Worm (Caenorhabditis elegans) whole organism, L2 larva: ENCODE data around the gene K07E8.6.

Experiments used
- Y55F3AM.14 ChIP-seq: fragments of 200-800 bp; sonication (Bioruptor generic); optimal IDR thresholded peaks from 2 replicates; lab custom pipeline; 2018; ENCODE audit warnings: mild to moderate bottlenecking, missing genetic modification characterization, missing compliant biosample characterization
- blmp-1 ChIP-seq: sonication (generic microtip); optimal IDR thresholded peaks from 2 replicates; lab custom pipeline; 2017; ENCODE audit warnings: missing genetic modification characterization, mild to moderate bottlenecking, missing compliant biosample characterization, antibody characterized with exemption, moderate library complexity; ENCODE audit not compliant: insufficient read depth
- ceh-82 ChIP-seq: fragments of 150-350 bp; optimal IDR thresholded peaks from 2 replicates; lab custom pipeline; 2014; ENCODE audit warnings: missing biosample characterization, missing genetic modification characterization
- dmd-4 ChIP-seq: sonication (generic microtip); optimal IDR thresholded peaks from 2 replicates; lab custom pipeline; 2017; ENCODE audit warnings: missing biosample characterization, missing genetic modification characterization
- elt-1 ChIP-seq: fragments of 150-350 bp; optimal IDR thresholded peaks from 2 replicates; lab custom pipeline; 2014; ENCODE audit warnings: missing biosample characterization, missing genetic modification characterization
- elt-3 ChIP-seq: sonication (generic microtip); optimal IDR thresholded peaks from 2 replicates; lab custom pipeline; 2017; ENCODE audit warnings: missing biosample characterization, missing genetic modification characterization
- lin-13 ChIP-seq: fragments of 150-350 bp; optimal IDR thresholded peaks from 2 replicates; lab custom pipeline; 2014; ENCODE audit warnings: missing biosample characterization, missing genetic modification reagents, missing genetic modification characterization
- lin-39 ChIP-seq: fragments of 150-350 bp; optimal IDR thresholded peaks from 2 replicates; lab custom pipeline; 2014; ENCODE audit warnings: missing biosample characterization, missing genetic modification reagents, missing genetic modification characterization
- nhr-10 ChIP-seq: sonication (generic microtip); optimal IDR thresholded peaks from 2 replicates; lab custom pipeline; 2017; ENCODE audit warnings: missing biosample characterization, missing genetic modification characterization
- nhr-21 ChIP-seq: fragments of 150-350 bp; optimal IDR thresholded peaks from 2 replicates; lab custom pipeline; 2014; ENCODE audit warnings: missing biosample characterization, missing genetic modification characterization
- peb-1 ChIP-seq: fragments of 150-350 bp; optimal IDR thresholded peaks from 2 replicates; lab custom pipeline; 2014; ENCODE audit warnings: missing biosample characterization, missing genetic modification characterization
- sem-4 ChIP-seq: fragments of 150-350 bp; optimal IDR thresholded peaks from 2 replicates; lab custom pipeline; 2014; ENCODE audit warnings: missing biosample characterization, missing genetic modification reagents, missing genetic modification characterization
- skn-1 ChIP-seq: sonication (generic microtip); optimal IDR thresholded peaks from 2 replicates; lab custom pipeline; 2017; ENCODE audit warnings: missing biosample characterization, missing genetic modification characterization
- sma-3 ChIP-seq: sonication (generic microtip); optimal IDR thresholded peaks from 2 replicates; lab custom pipeline; 2016; ENCODE audit warnings: missing genetic modification reagents, missing genetic modification characterization, missing compliant biosample characterization
- sma-9 ChIP-seq, 2 experiments: fragments of 150-350 bp in 1 of 2; sonication (generic microtip) in 1 of 2; optimal IDR thresholded peaks; 2 replicates each; lab custom pipeline; 2014 to 2016; ENCODE audit warnings: missing genetic modification characterization in 2 of 2, mild to moderate bottlenecking in 1 of 2, missing biosample characterization in 1 of 2, missing compliant biosample characterization in 1 of 2, missing genetic modification reagents in 1 of 2, moderate library complexity in 1 of 2
- unc-39 ChIP-seq: fragments of 150-350 bp; optimal IDR thresholded peaks from 2 replicates; lab custom pipeline; 2014; ENCODE audit warnings: missing biosample characterization, missing genetic modification characterization
- zag-1 ChIP-seq: fragments of 150-350 bp; optimal IDR thresholded peaks from 2 replicates; lab custom pipeline; 2014; ENCODE audit warnings: missing biosample characterization, missing genetic modification characterization

The K07E8.6 gene

DNA sequence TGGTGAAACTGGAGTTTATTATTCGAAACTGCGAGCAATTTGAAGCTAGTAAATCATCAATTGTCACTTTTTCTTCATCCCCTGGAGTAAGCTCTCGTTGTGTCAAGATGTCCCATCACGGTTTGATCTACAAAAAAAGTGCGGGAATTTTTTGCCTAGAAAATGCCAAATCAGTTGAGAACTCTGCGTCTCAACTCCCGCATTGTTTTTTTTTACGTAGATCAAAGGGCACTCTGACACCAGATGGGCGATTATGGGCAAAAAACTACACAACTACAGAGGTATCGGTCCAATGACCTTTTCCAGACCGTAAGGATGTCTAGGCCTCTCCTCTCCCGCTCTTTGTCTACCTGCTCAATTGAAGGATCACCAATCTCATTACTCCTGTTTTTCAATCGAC is 51.8 kb downstream of the K07E8.6 start, which contains the start of gene fbxb-34:
fbxb-34 (plus strand) TSS at position 301 of the 400 bp plus-strand sequence.
- TF ChIP-seq elt-1: no peak
- TF ChIP-seq zag-1: no peak
- TF ChIP-seq ceh-82: no peak
- no peak for TF ChIP-seq peb-1 (tag; lab: Kevin White, UChicago)
- no peak for TF ChIP-seq lin-13 (GFP tag; lab: Kevin White, UChicago)
- no peak for TF ChIP-seq blmp-1 (tag; lab: Kevin White, UChicago)
- no peak for TF ChIP-seq sma-9 (GFP tag; optimal IDR thresholded peaks at IDR 0.05; lab: Kevin White, UChicago)
- TF ChIP-seq sma-9 (tag; optimal IDR thresholded peaks at IDR 0.05; lab: Kevin White, UChicago): no peak
- TF ChIP-seq lin-39: no peak
- TF ChIP-seq nhr-21 (tag; lab: Kevin White, UChicago): no peak
- no peak for TF ChIP-seq sem-4 (tag; lab: Kevin White, UChicago)
- TF ChIP-seq Y55F3AM.14: no peak
- TF ChIP-seq skn-1: no peak
- no peak for TF ChIP-seq dmd-4 (tag; lab: Kevin White, UChicago)
- TF ChIP-seq nhr-10 (tag; lab: Kevin White, UChicago): no peak
- no peak for TF ChIP-seq unc-39 (tag; lab: Kevin White, UChicago)
- TF ChIP-seq sma-3 (GFP tag; lab: Kevin White, UChicago): no peak
- no peak for TF ChIP-seq elt-3 (tag; lab: Kevin White, UChicago)
